Worm (Caenorhabditis elegans): ENCODE data around the gene F25B5.3.
A peak's percentile ranks its signal among the peaks of the same experiment; 100 is the strongest.

Gene F25B5.3

ce11 chrIII:5914717-5915116, 34.0 kb upstream of the F25B5.3 start:
- TF ChIP-seq nfya-1 (tag; optimal IDR thresholded peaks at IDR 0.05) (peak; percentile 55), syd-9 (tag; optimal IDR thresholded peaks at IDR 0.05) (no peak), pros-1 (tag; optimal IDR thresholded peaks at IDR 0.05) (no peak), elt-2 (tag; optimal IDR thresholded peaks at IDR 0.05) (peak; percentile 5), ceh-19 (GFP tag; optimal IDR thresholded peaks at IDR 0.05) (no peak)

ce11 chrIII:5915926-5916325, 32.8 kb upstream of the F25B5.3 start:
- peak; percentile 94 for TF ChIP-seq elt-2 (tag; optimal IDR thresholded peaks at IDR 0.05)
- TF ChIP-seq hlh-30 (tag; optimal IDR thresholded peaks at IDR 0.05; ENCODE audit: insufficient read depth): no peak

- no peak for TF ChIP-seq ttx-3 (tag; optimal IDR thresholded peaks at IDR 0.05)
- no peak for TF ChIP-seq ceh-45 (GFP tag; IDR thresholded peaks at IDR 0.05)
- no peak for TF ChIP-seq ref-2 (tag; optimal IDR thresholded peaks at IDR 0.05)
- no peak for TF ChIP-seq nfya-1 (tag; optimal IDR thresholded peaks at IDR 0.05)
- TF ChIP-seq Y22D7AL.16 (tag; optimal IDR thresholded peaks at IDR 0.05): no peak
- TF ChIP-seq F13H6.1 (tag; optimal IDR thresholded peaks at IDR 0.05): no peak
- peak; percentile 23 for TF ChIP-seq elt-2 (tag; optimal IDR thresholded peaks at IDR 0.05)
- TF ChIP-seq syd-9 (tag; optimal IDR thresholded peaks at IDR 0.05): no peak
Measured at ce11 chrIII:5917365-5917958, 31.2 kb upstream of the F25B5.3 start.

ce11 chrIII:5919799-5920387, 28.8 kb upstream of the F25B5.3 start, which contains the start of the genes tdo-2 and C28H8.2:
TSS of gene tdo-2 (minus strand) at chrIII:5919955.
TSS of gene C28H8.2 (plus strand) at chrIII:5920322.
- no peak for TF ChIP-seq unc-3 (GFP tag; conservative IDR thresholded peaks at IDR 0.05)
- no peak for TF ChIP-seq unc-3 (tag; optimal IDR thresholded peaks at IDR 0.05)
- no peak for TF ChIP-seq ceh-9 (tag; optimal IDR thresholded peaks at IDR 0.05)
- TF ChIP-seq tbx-7 (tag; optimal IDR thresholded peaks at IDR 0.05): no peak
- no peak for TF ChIP-seq pat-9 (tag; optimal IDR thresholded peaks at IDR 0.05)
- no peak for TF ChIP-seq rnt-1 (tag; optimal IDR thresholded peaks at IDR 0.05)
- TF ChIP-seq F13H6.1 (tag; optimal IDR thresholded peaks at IDR 0.05): no peak
- no peak for TF ChIP-seq nhr-232 (tag; optimal IDR thresholded peaks at IDR 0.05)
- no peak for TF ChIP-seq sdc-2 (tag; optimal IDR thresholded peaks at IDR 0.05)
- no peak for TF ChIP-seq pha-2 (tag; optimal IDR thresholded peaks at IDR 0.05)
- no peak for TF ChIP-seq ahr-1 (tag; optimal IDR thresholded peaks at IDR 0.05)
- no peak for TF ChIP-seq ceh-6 (GFP tag; optimal IDR thresholded peaks at IDR 0.05)
- TF ChIP-seq npax-4 (tag; optimal IDR thresholded peaks at IDR 0.05): no peak
- TF ChIP-seq ceh-2 (tag; optimal IDR thresholded peaks at IDR 0.05): no peak
- TF ChIP-seq ceh-31 (tag; optimal IDR thresholded peaks at IDR 0.05): no peak
- TF ChIP-seq ceh-45 (GFP tag; IDR thresholded peaks at IDR 0.05): no peak
- no peak for TF ChIP-seq nhr-11 (tag; optimal IDR thresholded peaks at IDR 0.05)
- no peak for TF ChIP-seq T23F11.4 (GFP tag; optimal IDR thresholded peaks at IDR 0.05)
- no peak for TF ChIP-seq ceh-19 (GFP tag; optimal IDR thresholded peaks at IDR 0.05)
- TF ChIP-seq hlh-15 (tag; optimal IDR thresholded peaks at IDR 0.05): no peak
- TF ChIP-seq madf-2 (tag; optimal IDR thresholded peaks at IDR 0.05): no peak

- no peak for TF ChIP-seq unc-55 (GFP tag; optimal IDR thresholded peaks at IDR 0.05)
- TF ChIP-seq hlh-6 (tag; optimal IDR thresholded peaks at IDR 0.05): no peak
- no peak for TF ChIP-seq K09A11.1 (tag; optimal IDR thresholded peaks at IDR 0.05; ENCODE audit: insufficient read depth)
- TF ChIP-seq elt-2 (tag; optimal IDR thresholded peaks at IDR 0.05): peak; percentile 14
- TF ChIP-seq unc-3 (GFP tag; conservative IDR thresholded peaks at IDR 0.05): no peak
- no peak for TF ChIP-seq unc-3 (tag; optimal IDR thresholded peaks at IDR 0.05)
Measured at ce11 chrIII:5921067-5921678, 27.5 kb upstream of the F25B5.3 start.
